Worm (Caenorhabditis elegans) whole organism, mixed stage, embryonic: ENCODE measurements around the gene B0228.7.
A peak's percentile ranks its signal among the peaks of the same experiment; 100 is the strongest.

Source experiments
- M03D4.4 ChIP-seq: sonication (generic microtip); optimal IDR thresholded peaks from 2 replicates; lab custom pipeline; 2017; ENCODE audit warnings: mild to moderate bottlenecking, missing genetic modification characterization, missing compliant biosample characterization
- bed-3 ChIP-seq: fragments of 200-800 bp; sonication (Bioruptor generic); optimal IDR thresholded peaks from 3 replicates; lab custom pipeline; 2018; ENCODE audit warnings: mild to moderate bottlenecking, missing genetic modification characterization, moderate library complexity, missing compliant biosample characterization
- blmp-1 ChIP-seq: fragments of 150-350 bp; optimal IDR thresholded peaks from 2 replicates; lab custom pipeline; 2014; ENCODE audit warnings: missing biosample characterization, missing genetic modification characterization
- ceh-39 ChIP-seq: fragments of 150-350 bp; optimal IDR thresholded peaks from 2 replicates; lab custom pipeline; 2014; ENCODE audit warnings: missing biosample characterization, missing genetic modification characterization
- ceh-43 ChIP-seq: fragments of 200-800 bp; sonication (Bioruptor generic); optimal IDR thresholded peaks from 2 replicates; lab custom pipeline; 2018; ENCODE audit warnings: mild to moderate bottlenecking, missing genetic modification characterization, moderate library complexity, missing compliant biosample characterization
- ceh-83 ChIP-seq: fragments of 200-800 bp; sonication (Bioruptor generic); optimal IDR thresholded peaks from 2 replicates; lab custom pipeline; 2018; ENCODE audit warnings: mild to moderate bottlenecking, missing genetic modification characterization, missing compliant biosample characterization
- ces-1 ChIP-seq: fragments of 150-350 bp; optimal IDR thresholded peaks from 2 replicates; lab custom pipeline; 2014; ENCODE audit warnings: missing biosample characterization, missing genetic modification reagents, missing genetic modification characterization
- cnd-1 ChIP-seq: fragments of 200-800 bp; sonication (Bioruptor generic); optimal IDR thresholded peaks from 2 replicates; lab custom pipeline; 2018; ENCODE audit warnings: mild to moderate bottlenecking, missing genetic modification characterization, missing compliant biosample characterization
- drap-1 ChIP-seq: fragments of 200-800 bp; sonication (Bioruptor generic); optimal IDR thresholded peaks from 3 replicates; lab custom pipeline; 2018; ENCODE audit warnings: mild to moderate bottlenecking, missing genetic modification characterization, missing compliant biosample characterization
- elt-1 ChIP-seq: sonication (generic microtip); optimal IDR thresholded peaks from 2 replicates; lab custom pipeline; 2017; ENCODE audit warnings: missing genetic modification characterization, mild to moderate bottlenecking, missing compliant biosample characterization, antibody characterized with exemption, moderate library complexity, borderline replicate concordance; ENCODE audit not compliant: insufficient read depth
- elt-3 ChIP-seq: fragments of 150-350 bp; optimal IDR thresholded peaks from 2 replicates; lab custom pipeline; 2014; ENCODE audit warnings: missing biosample characterization, missing genetic modification characterization
- flh-1 ChIP-seq: fragments of 200-800 bp; sonication (Bioruptor generic); optimal IDR thresholded peaks from 2 replicates; lab custom pipeline; 2018; ENCODE audit warnings: mild to moderate bottlenecking, missing genetic modification characterization, moderate library complexity, missing compliant biosample characterization
- ham-2 ChIP-seq: fragments of 200-800 bp; sonication (Bioruptor generic); optimal IDR thresholded peaks from 2 replicates; lab custom pipeline; 2018; ENCODE audit warnings: mild to moderate bottlenecking, missing genetic modification characterization, missing compliant biosample characterization
- hlh-1 ChIP-seq: fragments of 150-350 bp; optimal IDR thresholded peaks from 2 replicates; lab custom pipeline; 2014; ENCODE audit warnings: missing biosample characterization, missing genetic modification reagents, missing genetic modification characterization
- lin-13 ChIP-seq: fragments of 150-350 bp; optimal IDR thresholded peaks from 2 replicates; lab custom pipeline; 2014; ENCODE audit warnings: missing biosample characterization, missing genetic modification characterization
- lin-32 ChIP-seq: fragments of 200-800 bp; sonication (Bioruptor generic); optimal IDR thresholded peaks from 2 replicates; lab custom pipeline; 2018; ENCODE audit warnings: mild to moderate bottlenecking, missing genetic modification characterization, missing compliant biosample characterization
- lsy-2 ChIP-seq: fragments of 150-350 bp; optimal IDR thresholded peaks from 2 replicates; lab custom pipeline; 2014; ENCODE audit warnings: missing biosample characterization, missing genetic modification characterization
- mab-5 ChIP-seq: fragments of 150-350 bp; optimal IDR thresholded peaks from 2 replicates; lab custom pipeline; 2014; ENCODE audit warnings: missing biosample characterization, missing genetic modification characterization
- mep-1 ChIP-seq: fragments of 150-350 bp; optimal IDR thresholded peaks from 2 replicates; lab custom pipeline; 2017; ENCODE audit warnings: missing biosample characterization, missing genetic modification reagents, missing genetic modification characterization, inconsistent platforms
- mls-2 ChIP-seq: sonication (generic microtip); optimal IDR thresholded peaks from 2 replicates; lab custom pipeline; 2016; ENCODE audit warnings: mild to moderate bottlenecking, missing genetic modification characterization, moderate library complexity, missing compliant biosample characterization
- nhr-12 ChIP-seq: fragments of 150-350 bp; optimal IDR thresholded peaks from 2 replicates; lab custom pipeline; 2014; ENCODE audit warnings: missing biosample characterization, missing genetic modification characterization
- nhr-2 ChIP-seq: fragments of 150-350 bp; optimal IDR thresholded peaks from 2 replicates; lab custom pipeline; 2014; ENCODE audit warnings: missing biosample characterization, missing genetic modification characterization
- nhr-237 ChIP-seq: fragments of 150-350 bp; optimal IDR thresholded peaks from 2 replicates; lab custom pipeline; 2014; ENCODE audit warnings: missing biosample characterization, missing genetic modification characterization
- nhr-28 ChIP-seq: fragments of 150-350 bp; optimal IDR thresholded peaks from 2 replicates; lab custom pipeline; 2014; ENCODE audit warnings: missing biosample characterization, missing genetic modification characterization
- nhr-76 ChIP-seq: sonication (generic microtip); optimal IDR thresholded peaks from 2 replicates; lab custom pipeline; 2017; ENCODE audit warnings: missing biosample characterization, missing genetic modification characterization
- pha-4 ChIP-seq: fragments of 150-350 bp; optimal IDR thresholded peaks from 2 replicates; lab custom pipeline; 2018; ENCODE audit warnings: missing biosample characterization, missing genetic modification reagents, missing genetic modification characterization
- sem-2 ChIP-seq: fragments of 200-800 bp; sonication (Bioruptor generic); optimal IDR thresholded peaks from 2 replicates; lab custom pipeline; 2018; ENCODE audit warnings: mild to moderate bottlenecking, missing genetic modification characterization, missing compliant biosample characterization
- snpc-4 ChIP-seq: fragments of 150-350 bp; optimal IDR thresholded peaks from 2 replicates; lab custom pipeline; 2014; ENCODE audit warnings: missing biosample characterization, missing genetic modification characterization
- sptf-1 ChIP-seq: sonication (generic microtip); optimal IDR thresholded peaks from 2 replicates; lab custom pipeline; 2017; ENCODE audit warnings: mild to moderate bottlenecking, missing genetic modification characterization, moderate library complexity, missing compliant biosample characterization
- tbx-8 ChIP-seq: fragments of 200-800 bp; sonication (Bioruptor generic); optimal IDR thresholded peaks from 2 replicates; lab custom pipeline; 2018; ENCODE audit warnings: mild to moderate bottlenecking, missing genetic modification characterization, moderate library complexity, missing compliant biosample characterization
- unc-120 ChIP-seq: sonication (generic microtip); optimal IDR thresholded peaks from 2 replicates; lab custom pipeline; 2017; ENCODE audit warnings: missing genetic modification characterization, missing compliant biosample characterization; ENCODE audit not compliant: poor library complexity, severe bottlenecking
- unc-39 ChIP-seq: fragments of 150-350 bp; optimal IDR thresholded peaks from 2 replicates; lab custom pipeline; 2014; ENCODE audit warnings: missing biosample characterization, missing genetic modification characterization
- unc-62 ChIP-seq: fragments of 150-350 bp; optimal IDR thresholded peaks from 2 replicates; lab custom pipeline; 2014; ENCODE audit warnings: missing biosample characterization, missing genetic modification reagents, missing genetic modification characterization
- zip-8 ChIP-seq: fragments of 150-350 bp; optimal IDR thresholded peaks from 2 replicates; lab custom pipeline; 2014; ENCODE audit warnings: missing biosample characterization, missing genetic modification characterization
- ztf-11 ChIP-seq: fragments of 150-350 bp; optimal IDR thresholded peaks from 2 replicates; lab custom pipeline; 2014; ENCODE audit warnings: missing biosample characterization, missing genetic modification characterization

B0228.7 gene

ce11 chrII:7716112-7716511, 42.7 kb downstream of the B0228.7 start:
- TF ChIP-seq ces-1 (GFP tag; lab: Kevin White, UChicago) (peak; percentile 43), tbx-8 (GFP tag; lab: Kevin White, UChicago) (no peak)

DNA sequence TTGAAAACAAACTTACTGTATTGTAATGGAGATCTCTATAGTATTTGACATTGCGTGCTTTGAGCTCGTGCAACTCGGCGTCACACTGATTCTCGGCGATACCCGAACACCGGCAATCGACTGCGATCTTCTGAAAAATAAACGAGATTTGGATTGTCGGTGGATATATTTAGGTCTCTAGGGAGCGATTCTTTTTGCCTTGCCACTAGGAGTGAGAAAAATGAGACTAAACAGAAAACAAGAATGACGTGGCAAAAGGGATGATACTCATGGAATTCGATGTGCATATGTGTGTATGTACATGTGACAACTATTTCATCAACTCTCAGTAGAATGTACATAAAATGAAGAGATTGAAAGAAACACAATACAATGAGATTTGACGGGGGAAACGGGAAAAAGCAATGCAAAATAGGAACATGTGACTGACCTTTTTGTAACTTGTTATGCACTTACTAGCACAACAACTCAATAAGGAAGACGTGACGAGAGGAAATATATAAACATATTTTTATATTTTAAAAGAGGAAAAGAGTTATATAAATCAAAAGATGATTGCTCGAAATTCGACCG, 44.1 kb downstream of the B0228.7 start:
- TF ChIP-seq snpc-4 (tag; lab: Kevin White, UChicago) (no peak), mab-5 (no peak), ceh-83 (no peak), lsy-2 (tag; lab: Kevin White, UChicago) (no peak), ces-1 (GFP tag; lab: Kevin White, UChicago) (peak; percentile 79)

ce11 chrII:7709301-7709754, 49.5 kb downstream of the B0228.7 start, which contains the start of gene sre-1:
Gene sre-1, plus strand, starts transcription at chrII:7709704.
- TF ChIP-seq unc-120 (tag; lab: Kevin White, UChicago) (no peak), ham-2 (no peak), ceh-83 (no peak), elt-1 (tag; lab: Kevin White, UChicago) (no peak), lin-32 (no peak), drap-1 (GFP tag; lab: Kevin White, UChicago) (no peak), ceh-43 (no peak), ztf-11 (tag; lab: Kevin White, UChicago) (no peak), sem-2 (no peak), nhr-12 (no peak), unc-39 (no peak), sptf-1 (tag; lab: Kevin White, UChicago) (no peak), pha-4 (no peak), hlh-1 (tag; lab: Kevin White, UChicago) (no peak), zip-8 (tag; lab: Kevin White, UChicago) (no peak)
- TF ChIP-seq, all 35 proteins: peak for 0

DNA sequence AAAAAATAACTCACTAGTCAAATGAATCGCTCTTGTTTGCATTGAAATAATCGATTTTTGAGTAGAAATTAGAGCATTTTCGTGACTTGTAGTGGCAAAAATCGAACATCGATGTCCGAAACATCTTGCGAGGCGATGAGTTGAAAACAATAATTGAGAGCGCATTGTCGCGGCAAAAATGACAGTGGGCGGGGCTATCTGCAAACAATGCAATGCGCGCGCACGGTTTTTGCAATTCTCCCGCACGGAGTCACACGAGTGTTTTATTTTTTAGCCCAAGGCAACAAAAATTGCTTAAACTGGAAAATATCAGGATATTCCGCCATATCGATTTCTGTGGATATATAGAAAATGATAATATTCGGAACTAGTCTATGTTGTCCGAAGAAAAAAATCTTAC, 50.3 kb downstream of the B0228.7 start, which contains the start of gene B0495.9:
Gene B0495.9 (minus strand): TSS at position 171 of the 400 bp plus-strand sequence.
- TF ChIP-seq mab-5 (peak; percentile 23), elt-1 (tag; lab: Kevin White, UChicago) (peak; percentile 73), lin-32 (peak; percentile 88), mep-1 (peak; percentile 33), ces-1 (GFP tag; lab: Kevin White, UChicago) (peak; percentile 48), sptf-1 (tag; lab: Kevin White, UChicago) (peak; percentile 96), drap-1 (GFP tag; lab: Kevin White, UChicago) (peak; percentile 91), snpc-4 (tag; lab: Kevin White, UChicago) (no peak), nhr-2 (tag; lab: Kevin White, UChicago) (no peak), unc-120 (tag; lab: Kevin White, UChicago) (peak; percentile 75), ztf-11 (tag; lab: Kevin White, UChicago) (peak; percentile 94), pha-4 (peak; percentile 45), ham-2 (peak; percentile 83), nhr-76 (tag; lab: Kevin White, UChicago) (peak; percentile 93), ceh-39 (tag; lab: Kevin White, UChicago) (peak; percentile 27), nhr-12 (peak; percentile 95), zip-8 (tag; lab: Kevin White, UChicago) (no peak), lsy-2 (tag; lab: Kevin White, UChicago) (peak; percentile 69), ceh-83 (peak; percentile 81), unc-39 (peak; percentile 87), blmp-1 (tag; lab: Kevin White, UChicago) (peak; percentile 69), cnd-1 (tag; lab: Kevin White, UChicago) (peak; percentile 92), hlh-1 (tag; lab: Kevin White, UChicago) (peak; percentile 71), mls-2 (peak; percentile 96), bed-3 (GFP tag; lab: Kevin White, UChicago) (peak; percentile 79), sem-2 (peak; percentile 76), lin-13 (peak; percentile 79), ceh-43 (peak; percentile 90), nhr-237 (tag; lab: Kevin White, UChicago) (peak; percentile 8), elt-3 (tag; lab: Kevin White, UChicago) (no peak), tbx-8 (GFP tag; lab: Kevin White, UChicago) (peak; percentile 73), unc-62 (GFP tag; lab: Kevin White, UChicago) (no peak), M03D4.4 (tag; lab: Kevin White, UChicago) (peak; percentile 90), nhr-28 (tag; lab: Kevin White, UChicago) (peak; percentile 3), flh-1 (GFP tag; lab: Kevin White, UChicago) (peak; percentile 77)
- TF ChIP-seq, all 35 proteins: peak for 30
